Fruit fly (Drosophila melanogaster) Kc167 (cell line): Measurements from ENCODE around the gene HHEX.

ENCODE experiments used
- Myc ChIP-seq: fragments of >200 bp; optimal IDR thresholded peaks from 2 replicates; lab custom pipeline; 2017; ENCODE audit warnings: missing external identifiers
- Sin3A ChIP-seq: fragments of >200 bp; optimal IDR thresholded peaks from 2 replicates; lab custom pipeline; 2018; ENCODE audit warnings: missing external identifiers
- h ChIP-seq: fragments of >200 bp; optimal IDR thresholded peaks from 3 replicates; lab custom pipeline; 2018; ENCODE audit warnings: missing external identifiers
- insv ChIP-seq: fragments of >200 bp; optimal IDR thresholded peaks from 3 replicates; lab custom pipeline; 2018; ENCODE audit warnings: missing external identifiers
- psq ChIP-seq: fragments of >200 bp; optimal IDR thresholded peaks from 2 replicates; lab custom pipeline; 2017; ENCODE audit warnings: missing external identifiers
- ttk ChIP-seq: sonication (Bioruptor generic); optimal IDR thresholded peaks from 2 replicates; lab custom pipeline; 2017; ENCODE audit warnings: missing external identifiers

Gene HHEX

DNA sequence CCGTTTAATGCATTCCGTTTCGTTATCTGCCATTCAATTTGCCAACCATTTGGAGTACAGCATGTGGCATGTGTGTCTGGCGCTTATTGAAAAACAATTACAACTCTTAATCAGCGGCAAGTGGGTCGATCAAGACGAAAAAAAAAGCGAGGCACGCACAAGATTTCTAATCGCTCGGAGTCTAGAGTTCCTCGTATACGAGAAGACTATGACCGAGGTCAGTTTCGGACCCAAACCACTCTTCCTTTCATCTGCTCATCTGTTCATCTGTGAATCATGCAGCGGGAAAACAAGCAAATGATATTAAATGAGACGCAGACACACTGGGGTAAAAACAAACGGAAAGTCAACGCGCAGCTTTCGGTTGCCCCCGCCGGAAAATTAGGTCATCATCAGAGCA is 10.8 kb upstream of the HHEX start:
- TF ChIP-seq ttk (lab: Kevin White, UChicago) = no peak
- no peak for TF ChIP-seq Sin3A (lab: Kevin White, UChicago)
- no peak for TF ChIP-seq h
- TF ChIP-seq Myc (lab: Kevin White, UChicago) = no peak
- TF ChIP-seq insv (lab: Kevin White, UChicago) = no peak
- TF ChIP-seq psq (lab: Kevin White, UChicago) = no peak

DNA sequence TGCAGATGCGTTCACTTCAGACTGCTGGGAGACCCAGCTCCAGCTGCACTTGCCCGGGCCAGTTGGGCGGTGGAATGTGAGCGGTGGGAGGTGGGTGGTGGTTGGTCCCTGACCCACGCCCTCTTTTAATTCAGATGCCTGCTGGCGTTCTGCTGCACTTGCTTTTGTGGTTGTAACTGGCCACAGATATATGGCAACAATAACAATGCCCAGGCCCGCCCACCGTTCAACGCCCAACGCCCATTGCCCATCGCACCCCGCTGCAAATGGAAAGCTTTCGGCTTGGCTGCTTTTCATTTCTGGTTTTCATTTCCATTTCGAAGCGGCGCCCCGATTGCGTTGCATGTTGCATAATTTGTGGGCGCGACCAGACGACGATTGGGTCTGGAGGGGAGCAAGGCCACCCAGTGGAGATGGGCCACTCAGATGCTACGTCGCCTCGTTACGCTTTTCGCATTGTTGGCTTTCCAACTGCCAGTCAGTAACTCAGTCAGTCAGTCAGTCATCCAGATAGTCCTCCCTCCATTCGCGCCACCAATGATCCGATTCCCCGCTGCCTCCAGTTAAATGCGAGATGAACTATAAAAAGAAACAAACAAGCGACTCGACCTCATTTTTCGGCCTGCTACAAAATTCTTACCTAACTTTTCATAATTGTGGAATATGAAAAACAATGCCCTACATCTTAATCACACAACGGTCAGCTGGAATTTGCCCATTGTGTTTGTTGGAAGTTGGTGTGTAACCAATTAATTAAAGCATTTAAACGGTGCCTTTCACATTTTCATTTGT is 9.7 kb upstream of the HHEX start:
- TF ChIP-seq Myc (lab: Kevin White, UChicago) (no peak), ttk (lab: Kevin White, UChicago) (no peak), h (no peak), psq (lab: Kevin White, UChicago) (no peak), Sin3A (lab: Kevin White, UChicago) (no peak), insv (lab: Kevin White, UChicago) (no peak)

DNA sequence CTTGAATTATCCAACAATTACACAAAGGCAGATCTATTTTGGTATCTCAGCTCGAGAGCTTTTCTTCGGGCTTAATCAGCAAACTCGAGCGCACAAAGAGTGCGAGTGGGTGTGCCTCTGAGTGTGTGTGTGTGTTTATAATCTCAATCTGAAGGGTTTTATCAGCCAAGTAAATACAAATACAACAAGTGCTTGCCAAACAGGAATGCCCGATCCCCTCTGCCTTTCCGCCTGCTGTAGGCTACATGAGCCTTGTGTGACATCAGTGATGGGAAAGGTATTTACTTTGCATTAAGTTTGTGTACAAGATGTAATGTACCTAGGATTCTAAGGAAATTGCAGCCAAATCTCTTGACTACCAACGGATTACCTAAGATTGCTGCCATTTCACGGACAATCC is 8.7 kb upstream of the HHEX start:
- TF ChIP-seq Sin3A (lab: Kevin White, UChicago) (no peak), Myc (lab: Kevin White, UChicago) (no peak), ttk (lab: Kevin White, UChicago) (no peak), psq (lab: Kevin White, UChicago) (no peak), h (no peak), insv (lab: Kevin White, UChicago) (no peak)

DNA sequence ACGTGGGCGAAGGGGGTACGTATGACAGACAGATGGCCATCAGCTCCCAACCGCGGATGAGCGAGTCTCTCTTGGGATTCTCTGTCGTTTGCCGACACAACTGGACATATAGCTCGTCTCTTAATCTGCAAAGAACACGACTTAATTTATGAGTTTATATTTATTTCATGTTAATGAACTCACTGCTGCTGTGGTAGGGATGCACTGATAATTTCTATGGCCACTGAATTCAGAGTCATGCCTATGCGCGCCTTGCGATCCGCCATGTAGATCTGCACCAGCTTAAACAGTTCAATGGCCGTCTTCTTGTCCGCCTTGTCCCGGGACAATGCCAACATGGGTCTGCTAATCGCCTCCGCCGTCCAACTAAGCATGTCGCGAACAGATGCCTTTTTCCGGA is 4.3 kb upstream of the HHEX start:
- TF ChIP-seq psq (lab: Kevin White, UChicago) (no peak), Sin3A (lab: Kevin White, UChicago) (no peak), h (no peak), insv (lab: Kevin White, UChicago) (no peak), Myc (lab: Kevin White, UChicago) (no peak), ttk (lab: Kevin White, UChicago) (no peak)

DNA sequence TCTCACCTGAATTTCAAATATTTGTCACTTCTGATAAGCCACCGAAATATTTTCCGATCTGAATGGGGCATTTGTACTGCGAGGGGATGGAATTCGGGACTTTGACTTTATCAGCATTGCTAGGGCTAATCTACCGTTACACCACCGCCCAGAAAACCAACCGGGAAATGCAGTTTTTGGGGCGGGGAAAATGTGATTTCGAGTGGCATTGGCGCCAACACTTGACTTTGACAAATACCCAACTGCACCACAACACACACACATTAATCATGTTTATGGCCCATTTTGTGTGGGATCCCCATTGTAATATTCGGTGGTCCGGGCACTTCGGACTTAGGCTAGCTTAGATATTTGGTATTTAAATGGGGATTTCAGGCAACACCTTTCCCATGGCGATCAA is 1.8 kb downstream of the HHEX start:
- no peak for TF ChIP-seq h
- no peak for TF ChIP-seq insv (lab: Kevin White, UChicago)
- TF ChIP-seq ttk (lab: Kevin White, UChicago) = no peak
- no peak for TF ChIP-seq Sin3A (lab: Kevin White, UChicago)
- no peak for TF ChIP-seq Myc (lab: Kevin White, UChicago)
- no peak for TF ChIP-seq psq (lab: Kevin White, UChicago)

DNA sequence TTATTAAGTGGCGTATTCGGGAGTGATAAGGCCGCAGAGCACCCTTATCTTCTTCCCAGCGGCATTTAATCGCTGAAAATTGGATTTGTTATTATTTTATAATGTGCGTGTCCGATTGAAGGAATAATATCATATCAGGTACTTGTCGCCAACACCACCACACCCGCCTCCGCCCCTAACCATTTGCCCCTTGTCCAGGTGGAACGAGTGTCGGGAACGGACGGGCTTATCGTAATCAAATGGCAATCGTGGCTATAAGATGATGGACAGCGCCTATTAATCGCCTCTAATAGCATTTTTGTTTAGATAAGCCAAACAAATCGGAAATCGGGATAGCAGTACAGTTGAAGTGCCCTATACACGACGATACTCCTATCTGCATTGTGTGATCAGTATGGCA is 2.5 kb downstream of the HHEX start:
- TF ChIP-seq h (no peak), insv (lab: Kevin White, UChicago) (no peak), psq (lab: Kevin White, UChicago) (no peak), Myc (lab: Kevin White, UChicago) (no peak), Sin3A (lab: Kevin White, UChicago) (no peak), ttk (lab: Kevin White, UChicago) (no peak)

DNA sequence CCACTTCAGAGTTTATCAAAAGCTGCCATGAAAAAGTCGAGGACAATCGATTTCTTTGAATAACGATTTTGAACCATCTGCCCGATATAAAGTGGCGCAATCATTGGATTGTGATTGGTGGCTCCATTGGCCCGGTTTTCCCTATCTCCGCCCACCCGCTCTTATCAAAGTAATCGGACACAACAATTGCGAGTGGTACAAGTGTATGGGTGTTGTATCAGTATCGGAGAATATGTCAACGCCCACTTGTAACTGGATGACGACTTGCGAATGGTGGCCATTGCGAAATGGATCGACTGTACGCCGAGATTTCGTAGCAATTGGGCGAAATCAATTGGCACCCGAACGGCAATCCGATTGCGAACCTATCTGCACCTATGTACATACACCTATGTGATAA is 3.1 kb downstream of the HHEX start:
- TF ChIP-seq h (no peak), ttk (lab: Kevin White, UChicago) (no peak), psq (lab: Kevin White, UChicago) (no peak), insv (lab: Kevin White, UChicago) (no peak), Myc (lab: Kevin White, UChicago) (no peak), Sin3A (lab: Kevin White, UChicago) (no peak)

DNA sequence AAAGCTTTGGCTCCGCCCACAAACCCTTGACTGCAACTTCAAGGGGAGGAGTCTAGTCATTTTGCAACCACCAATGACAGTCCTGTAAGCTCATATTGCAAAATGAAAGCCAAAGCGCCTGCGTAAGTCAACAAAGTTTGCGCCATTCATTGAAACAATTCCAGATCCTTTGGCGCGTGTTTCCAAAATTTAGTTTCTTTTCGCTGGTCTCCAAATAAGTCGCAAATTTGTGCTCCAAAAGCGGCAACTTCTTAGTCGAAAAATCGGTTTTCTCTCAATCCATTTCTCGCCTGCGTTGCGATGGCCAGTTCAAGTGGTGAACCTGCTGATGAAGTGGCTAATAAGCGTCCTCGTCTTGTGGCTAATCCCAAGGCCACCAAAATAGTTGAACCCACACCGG is 7.0 kb downstream of the HHEX start, which contains the start of gene dmrt93B:
dmrt93B (plus strand) TSS at position 301 of the 400 bp plus-strand sequence.
- no peak for TF ChIP-seq Myc (lab: Kevin White, UChicago)
- TF ChIP-seq h = no peak
- no peak for TF ChIP-seq psq (lab: Kevin White, UChicago)
- no peak for TF ChIP-seq Sin3A (lab: Kevin White, UChicago)
- no peak for TF ChIP-seq insv (lab: Kevin White, UChicago)
- no peak for TF ChIP-seq ttk (lab: Kevin White, UChicago)

DNA sequence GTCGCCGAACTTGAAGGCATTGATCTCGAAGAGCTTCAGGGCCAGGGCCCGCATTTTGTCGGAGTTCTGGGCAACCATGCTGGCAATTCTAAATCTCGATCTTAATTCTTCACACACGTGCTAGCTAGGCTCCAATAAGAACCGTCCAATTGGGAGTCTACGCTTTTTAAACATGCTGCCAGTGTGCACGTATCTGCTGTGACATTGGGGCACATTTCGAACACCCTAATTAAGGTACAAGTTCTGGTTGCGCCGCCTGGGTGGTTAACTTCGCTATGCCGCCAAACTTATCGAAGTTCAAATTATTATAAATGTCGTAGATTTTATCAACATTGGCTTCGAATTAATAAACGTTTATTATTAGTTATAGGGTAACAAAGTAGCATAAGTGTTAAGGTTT is 7.6 kb downstream of the HHEX start, which contains the start of gene r-l:
r-l (minus strand) TSS at position 179 of the 400 bp plus-strand sequence.
- TF ChIP-seq h = no peak
- TF ChIP-seq ttk (lab: Kevin White, UChicago) = no peak
- TF ChIP-seq Sin3A (lab: Kevin White, UChicago) = no peak
- no peak for TF ChIP-seq Myc (lab: Kevin White, UChicago)
- TF ChIP-seq insv (lab: Kevin White, UChicago) = no peak

DNA sequence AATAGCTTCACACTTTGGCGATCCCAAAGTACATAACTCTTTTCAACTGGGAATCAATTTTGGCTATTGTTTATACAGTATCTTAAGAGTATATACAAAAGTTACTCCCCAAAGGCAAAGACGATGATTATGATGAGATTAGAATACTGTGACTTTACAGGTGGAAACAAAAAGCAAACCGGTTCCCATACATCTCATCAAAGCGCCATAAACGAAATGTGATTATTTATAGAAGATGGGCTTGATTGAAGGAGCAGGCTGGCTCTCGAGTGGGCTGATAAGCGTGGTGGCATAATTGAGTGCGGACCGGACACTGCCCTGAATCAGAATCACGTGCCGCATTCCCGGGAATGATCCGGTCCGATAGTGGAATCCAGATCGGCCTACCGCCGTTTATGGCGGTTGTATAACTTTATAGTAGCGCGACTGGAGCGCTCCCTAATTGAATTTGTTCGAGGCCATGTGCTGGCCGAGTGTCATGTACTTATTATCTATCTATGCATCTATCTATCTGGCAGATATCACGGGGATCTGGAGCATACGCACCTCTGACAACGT is 8.7 kb downstream of the HHEX start:
- no peak for TF ChIP-seq h
- TF ChIP-seq insv (lab: Kevin White, UChicago) = no peak
- TF ChIP-seq Sin3A (lab: Kevin White, UChicago) = no peak
- no peak for TF ChIP-seq Myc (lab: Kevin White, UChicago)

DNA sequence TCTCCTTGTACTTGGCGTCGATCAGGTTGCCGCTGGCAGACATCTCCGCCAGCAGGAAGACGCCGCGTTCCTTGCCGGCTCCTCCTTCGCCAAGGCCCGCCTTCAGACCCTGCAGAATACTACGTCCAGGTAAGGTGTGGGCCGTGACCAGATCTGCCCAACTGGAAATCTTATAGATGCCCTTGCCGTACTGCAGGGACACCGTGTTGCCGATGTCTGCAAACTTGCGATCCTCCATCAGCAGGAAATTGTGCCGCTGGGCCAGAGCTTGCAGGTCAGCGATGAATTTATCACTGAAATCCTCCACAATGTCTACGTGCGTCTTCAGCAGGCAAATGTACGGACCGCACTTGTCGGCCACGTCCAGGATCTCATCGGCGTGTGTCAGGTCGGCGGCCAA is 9.4 kb downstream of the HHEX start:
- TF ChIP-seq psq (lab: Kevin White, UChicago) (no peak), insv (lab: Kevin White, UChicago) (peak; percentile 51), ttk (lab: Kevin White, UChicago) (no peak), h (no peak), Myc (lab: Kevin White, UChicago) (no peak)

DNA sequence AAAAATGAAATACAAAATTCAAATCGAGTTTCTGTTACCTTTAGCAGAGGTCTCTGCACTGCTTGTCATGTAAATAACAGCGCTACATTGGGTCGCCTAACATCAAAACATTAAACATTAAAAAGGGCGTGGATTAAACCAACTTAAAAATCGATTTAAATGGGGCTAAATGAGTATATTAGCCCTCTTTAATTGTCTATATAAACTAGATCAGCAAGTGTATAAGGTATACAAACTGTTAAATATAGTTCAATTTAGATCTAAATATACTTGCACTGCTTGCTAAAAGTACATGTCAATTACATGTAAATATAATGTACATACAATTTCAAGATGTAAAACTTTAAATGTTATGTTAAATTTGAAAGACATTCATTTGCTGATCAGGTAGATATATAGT is 11.0 kb downstream of the HHEX start:
- TF ChIP-seq psq (lab: Kevin White, UChicago) (no peak), ttk (lab: Kevin White, UChicago) (no peak), Myc (lab: Kevin White, UChicago) (no peak), Sin3A (lab: Kevin White, UChicago) (no peak), h (no peak), insv (lab: Kevin White, UChicago) (no peak)
